Fruit fly (Drosophila melanogaster): ENCODE data around the gene Rpt2.

DNA sequence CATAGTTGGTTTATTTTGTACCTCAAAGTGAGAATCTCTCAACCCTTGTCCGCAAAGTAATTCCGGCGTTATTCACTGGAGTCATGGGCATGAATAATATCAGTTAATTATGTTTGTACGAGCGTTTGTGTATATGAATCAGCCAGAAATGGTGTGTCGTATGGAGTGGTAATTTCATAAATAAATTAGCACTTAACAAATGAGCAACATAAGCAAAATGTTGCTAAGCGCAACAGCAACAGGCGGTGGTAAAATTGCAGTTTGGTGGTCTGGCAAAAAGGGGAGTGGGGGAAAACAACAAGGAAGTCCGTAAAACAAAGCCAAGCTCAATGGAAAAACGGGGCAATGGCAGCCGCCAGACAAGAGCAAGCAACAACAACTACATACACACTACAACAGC is 45.7 kb downstream of the Rpt2 start:
- TF ChIP-seq CG15601 (tag; optimal IDR thresholded peaks at IDR 0.05) (no peak), CG7745 (tag; optimal IDR thresholded peaks at IDR 0.05) (no peak), vfl (GFP tag; optimal IDR thresholded peaks at IDR 0.05) (no peak), otp (GFP tag; IDR thresholded peaks at IDR 0.05) (no peak), Dbx (GFP tag; IDR thresholded peaks at IDR 0.05) (no peak), Aef1 (GFP tag; IDR thresholded peaks at IDR 0.05) (no peak), Ssrp (tag; optimal IDR thresholded peaks at IDR 0.05) (no peak), Bteb2 (GFP tag; optimal IDR thresholded peaks at IDR 0.05) (no peak), Abd-B (GFP tag; optimal IDR thresholded peaks at IDR 0.05) (no peak)

Measured in whole organism, embryonic.